Fruit fly (Drosophila melanogaster) whole organism, pupa: ENCODE measurements around the gene CG5608.

ENCODE experiments used
- CG10348 ChIP-seq: fragments of 200-800 bp; sonication (Bioruptor generic); IDR thresholded peaks from 2 replicates; pipeline ENCODE4 v1.3.6; 2022; ENCODE audit warnings: missing biosample characterization, missing genetic modification characterization
- CG12605 ChIP-seq: fragments of 200-800 bp; sonication (Bioruptor generic); IDR thresholded peaks from 2 replicates; pipeline ENCODE4 v1.3.6; 2022; ENCODE audit warnings: missing biosample characterization, missing genetic modification characterization
- CG13204 ChIP-seq: fragments of 200-800 bp; sonication (Bioruptor generic); optimal IDR thresholded peaks from 2 replicates; lab custom pipeline; 2018; ENCODE audit warnings: missing biosample characterization, mild to moderate bottlenecking, missing genetic modification characterization, moderate library complexity
- CG14655 ChIP-seq: fragments of 200-800 bp; sonication (Bioruptor generic); optimal IDR thresholded peaks from 3 replicates; lab custom pipeline; 2017; ENCODE audit warnings: mild to moderate bottlenecking, missing biosample characterization, missing genetic modification reagents, missing genetic modification characterization
- CG15710 ChIP-seq: fragments of 200-800 bp; sonication (Bioruptor generic); optimal IDR thresholded peaks from 2 replicates; lab custom pipeline; 2018; ENCODE audit warnings: missing biosample characterization, mild to moderate bottlenecking, missing genetic modification characterization, moderate library complexity
- CG17806 ChIP-seq: fragments of 200-800 bp; sonication (Bioruptor generic); optimal IDR thresholded peaks from 2 replicates; lab custom pipeline; 2018; ENCODE audit warnings: missing biosample characterization, mild to moderate bottlenecking, missing genetic modification characterization, moderate library complexity
- CG32121 ChIP-seq: fragments of 200-800 bp; sonication (Bioruptor generic); IDR thresholded peaks from 2 replicates; pipeline ENCODE4 v1.3.6; 2022; ENCODE audit warnings: missing biosample characterization, missing genetic modification characterization
- CG34367 ChIP-seq: fragments of 200-800 bp; sonication (Bioruptor generic); optimal IDR thresholded peaks from 2 replicates; lab custom pipeline; 2018; ENCODE audit warnings: missing biosample characterization, mild to moderate bottlenecking, missing genetic modification characterization
- CG4496 ChIP-seq: fragments of 200-800 bp; sonication (Bioruptor generic); IDR thresholded peaks from 3 replicates; pipeline ENCODE4 v1.3.6; 2022; ENCODE audit warnings: missing biosample characterization, missing genetic modification characterization
- CG8159 ChIP-seq: fragments of 200-800 bp; sonication (Bioruptor generic); optimal IDR thresholded peaks from 3 replicates; lab custom pipeline; 2018; ENCODE audit warnings: missing biosample characterization, mild to moderate bottlenecking, missing genetic modification characterization, moderate library complexity
- CG8301 ChIP-seq: fragments of 200-800 bp; sonication (Bioruptor generic); optimal IDR thresholded peaks from 2 replicates; lab custom pipeline; 2018; ENCODE audit warnings: missing biosample characterization, mild to moderate bottlenecking, missing genetic modification characterization
- CG9948 ChIP-seq: fragments of 200-800 bp; sonication (Bioruptor generic); optimal IDR thresholded peaks from 2 replicates; lab custom pipeline; 2018; ENCODE audit warnings: missing biosample characterization, mild to moderate bottlenecking, missing genetic modification characterization, moderate library complexity
- D1 ChIP-seq: fragments of 200-800 bp; sonication (Bioruptor generic); optimal IDR thresholded peaks from 2 replicates; lab custom pipeline; 2018; ENCODE audit warnings: missing biosample characterization, mild to moderate bottlenecking, missing genetic modification characterization, moderate library complexity
- EcR ChIP-seq: fragments of 200-800 bp; sonication (Bioruptor generic); optimal IDR thresholded peaks from 3 replicates; lab custom pipeline; 2019; ENCODE audit warnings: missing biosample characterization, missing genetic modification characterization, mild to moderate bottlenecking, moderate library complexity, missing genetic modification reagents
- Ets98B ChIP-seq: fragments of 200-800 bp; sonication (Bioruptor generic); IDR thresholded peaks from 2 replicates; pipeline ENCODE4 v1.3.6; 2022; ENCODE audit warnings: missing biosample characterization, missing genetic modification characterization
- Pif1B ChIP-seq: fragments of 200-800 bp; sonication (Bioruptor generic); optimal IDR thresholded peaks from 3 replicates; lab custom pipeline; 2016; ENCODE audit warnings: missing biosample characterization, missing genetic modification characterization
- Snoo ChIP-seq: fragments of 200-800 bp; sonication (Bioruptor generic); optimal IDR thresholded peaks from 3 replicates; lab custom pipeline; 2017; ENCODE audit warnings: missing biosample characterization, mild to moderate bottlenecking, missing genetic modification characterization, inconsistent platforms
- fd96Ca ChIP-seq: fragments of 200-800 bp; sonication (Bioruptor generic); IDR thresholded peaks from 3 replicates; pipeline ENCODE4 v1.3.6; 2022; ENCODE audit warnings: missing biosample characterization, missing genetic modification characterization
- gl ChIP-seq: fragments of 200-800 bp; sonication (Bioruptor generic); optimal IDR thresholded peaks from 2 replicates; lab custom pipeline; 2018; ENCODE audit warnings: missing biosample characterization, mild to moderate bottlenecking, missing genetic modification characterization
- rn ChIP-seq: fragments of 200-800 bp; sonication (Bioruptor generic); IDR thresholded peaks from 2 replicates; pipeline ENCODE4 v1.3.6; 2022; ENCODE audit warnings: missing biosample characterization, missing genetic modification characterization

CG5608 gene

dm6 chr3R:12431030-12431489 is 34.0 kb downstream of the CG5608 start, which contains the start of gene Prosalpha2:
Prosalpha2 (plus strand) TSS chr3R:12431321.
- TF ChIP-seq CG9948 (peak; percentile 16), CG15710 (tag; lab: Kevin White, UChicago) (peak; percentile 9), CG12605 (GFP tag; lab: Robert Waterston, UW) (no peak)

dm6 chr3R:12429120-12429610 is 35.9 kb downstream of the CG5608 start, which contains the start of the genes CG5641 and CG5245:
CG5641 (minus strand) TSS chr3R:12429282.
CG5245 (plus strand) TSS chr3R:12429560.
- TF ChIP-seq Snoo (tag; lab: Kevin White, UChicago) (no peak), EcR (GFP tag; lab: Kevin White, UChicago) (no peak), Ets98B (GFP tag; lab: Robert Waterston, UW) (no peak), D1 (tag; lab: Kevin White, UChicago) (no peak), CG8159 (tag; lab: Kevin White, UChicago) (no peak), CG32121 (GFP tag; lab: Robert Waterston, UW) (no peak), CG8301 (no peak), CG4496 (no peak), CG13204 (GFP tag; lab: Kevin White, UChicago) (no peak)

- TF ChIP-seq CG8159 (tag; lab: Kevin White, UChicago) (no peak), fd96Ca (GFP tag; lab: Robert Waterston, UW) (no peak), Ets98B (GFP tag; lab: Robert Waterston, UW) (no peak), CG34367 (tag; lab: Kevin White, UChicago) (no peak), CG13204 (GFP tag; lab: Kevin White, UChicago) (no peak), D1 (tag; lab: Kevin White, UChicago) (no peak)
These were observed 38.8 kb downstream of the CG5608 start, which contains the start of gene NANS for dm6 chr3R:12426310-12426653. NANS (plus strand) TSS chr3R:12426578.

- TF ChIP-seq fd96Ca (GFP tag; lab: Robert Waterston, UW) (no peak), CG8159 (tag; lab: Kevin White, UChicago) (no peak), Snoo (tag; lab: Kevin White, UChicago) (peak; percentile 31), CG10348 (no peak), rn (no peak), CG4496 (no peak), gl (tag; lab: Kevin White, UChicago) (no peak), CG15710 (tag; lab: Kevin White, UChicago) (peak; percentile 10), CG14655 (GFP tag; lab: Kevin White, UChicago) (no peak), CG12605 (GFP tag; lab: Robert Waterston, UW) (no peak), CG13204 (GFP tag; lab: Kevin White, UChicago) (no peak), CG8301 (no peak), D1 (tag; lab: Kevin White, UChicago) (no peak), CG9948 (no peak), Pif1B (GFP tag; lab: Kevin White, UChicago) (no peak), CG34367 (tag; lab: Kevin White, UChicago) (no peak), CG32121 (GFP tag; lab: Robert Waterston, UW) (no peak)
These were observed 39.4 kb downstream of the CG5608 start, which contains the start of gene Pp1-87B for dm6 chr3R:12425510-12426309. Pp1-87B (minus strand) TSS chr3R:12425917.

dm6 chr3R:12423997-12424396 is 41.1 kb downstream of the CG5608 start:
- peak; percentile 2 for TF ChIP-seq EcR (GFP tag; lab: Kevin White, UChicago)
- TF ChIP-seq CG9948 = no peak
- TF ChIP-seq CG4496 = no peak
- no peak for TF ChIP-seq Snoo (tag; lab: Kevin White, UChicago)

dm6 chr3R:12422379-12422975 is 42.6 kb downstream of the CG5608 start, which contains the start of the genes Scgbeta and CG17202:
Scgbeta (minus strand) TSS chr3R:12422429.
CG17202 (plus strand) TSS chr3R:12422768.
- TF ChIP-seq Snoo (tag; lab: Kevin White, UChicago) (no peak), Ets98B (GFP tag; lab: Robert Waterston, UW) (peak; percentile 22; the same call in 1 of the 2 replicates), CG32121 (GFP tag; lab: Robert Waterston, UW) (no peak), fd96Ca (GFP tag; lab: Robert Waterston, UW) (no peak), CG17806 (tag; lab: Kevin White, UChicago) (no peak)
